Worm (Caenorhabditis elegans) whole organism, midembryonic: Measurements from ENCODE around the gene nxf-2.

Experiments
- T22C8.4 ChIP-seq: fragments of 200-800 bp; sonication (Bioruptor generic); IDR thresholded peaks from 2 replicates; pipeline ENCODE4 v1.3.6; 2022; ENCODE audit warnings: missing genetic modification characterization, missing compliant biosample characterization
- tab-1 ChIP-seq: fragments of 200-800 bp; sonication (Bioruptor generic); IDR thresholded peaks from 2 replicates; pipeline ENCODE4 v1.3.6; 2022; ENCODE audit warnings: missing genetic modification characterization, missing compliant biosample characterization
- ztf-23 ChIP-seq: fragments of 200-800 bp; sonication (Bioruptor generic); IDR thresholded peaks from 2 replicates; pipeline ENCODE4 v1.3.6; 2022; ENCODE audit warnings: missing genetic modification reagents, missing genetic modification characterization, missing compliant biosample characterization

DNA sequence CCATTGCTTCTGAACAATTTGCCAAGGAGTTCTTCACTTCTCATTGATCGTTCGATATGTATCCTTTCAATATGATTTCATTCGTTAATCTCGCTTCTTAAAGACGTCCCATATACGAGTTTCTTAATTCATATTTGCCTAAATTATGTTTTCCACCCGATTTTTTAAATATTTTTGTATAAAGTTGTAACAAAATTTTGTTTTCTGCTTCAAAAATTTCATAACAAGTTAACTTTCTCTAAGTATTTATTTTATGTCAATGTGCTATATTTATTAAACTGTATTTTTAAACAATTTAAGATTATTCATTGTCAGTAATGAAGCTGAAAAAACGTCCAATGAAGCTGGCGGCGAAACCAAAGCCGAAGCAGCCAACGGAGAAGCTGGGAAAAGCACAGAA is 31.8 kb upstream of the nxf-2 start, which contains the start of gene F23B12.7:
- no peak for TF ChIP-seq T22C8.4 (GFP tag; lab: Robert Waterston, UW)
- no peak for TF ChIP-seq tab-1 (GFP tag; lab: Robert Waterston, UW)
- TF ChIP-seq ztf-23 (GFP tag; lab: Robert Waterston, UW) = no peak
